Worm (Caenorhabditis elegans) whole organism, young adult: ENCODE measurements around the gene lhfp-4.
A peak's percentile ranks its signal among the peaks of the same experiment; 100 is the strongest.

ENCODE experiments used
- F33H1.4 ChIP-seq: fragments of 200-800 bp; sonication (Bioruptor generic); IDR thresholded peaks from 2 replicates; pipeline ENCODE4 v1.3.6; 2022; ENCODE audit warnings: missing genetic modification reagents, missing genetic modification characterization, missing compliant biosample characterization
- F52B5.7 ChIP-seq: sonication (generic microtip); optimal IDR thresholded peaks from 2 replicates; lab custom pipeline; 2016; ENCODE audit warnings: mild to moderate bottlenecking, missing genetic modification characterization, missing compliant biosample characterization
- F55B11.4 ChIP-seq: sonication (generic microtip); optimal IDR thresholded peaks from 2 replicates; lab custom pipeline; 2016; ENCODE audit warnings: missing compliant biosample characterization, missing genetic modification characterization, borderline replicate concordance; ENCODE audit not compliant: insufficient read depth
- T26A5.8 ChIP-seq: sonication (generic microtip); optimal IDR thresholded peaks from 2 replicates; lab custom pipeline; 2016; ENCODE audit warnings: missing genetic modification characterization, missing compliant biosample characterization
- Y67H2A.10 ChIP-seq: fragments of 200-800 bp; sonication (Bioruptor generic); conservative IDR thresholded peaks from 2 replicates; pipeline ENCODE4 v1.3.6; 2022; ENCODE audit warnings: missing genetic modification reagents, missing genetic modification characterization, missing compliant biosample characterization
- Y79H2A.3 ChIP-seq: fragments of 200-800 bp; sonication (Bioruptor generic); conservative IDR thresholded peaks from 2 replicates; pipeline ENCODE4 v1.3.6; 2022; ENCODE audit warnings: missing genetic modification reagents, missing genetic modification characterization, missing compliant biosample characterization
- ZK185.1 ChIP-seq: sonication (generic microtip); optimal IDR thresholded peaks from 2 replicates; lab custom pipeline; 2016; ENCODE audit warnings: mild to moderate bottlenecking, missing genetic modification characterization, missing compliant biosample characterization; ENCODE audit not compliant: poor library complexity, severe bottlenecking
- ama-1 ChIP-seq, 3 experiments: fragments of 150-350 bp in 1 of 3; sonication (generic microtip) in 2 of 3; optimal IDR thresholded peaks; 2 replicates each; lab custom pipeline; 2014 to 2018; ENCODE audit warnings: missing biosample characterization in 2 of 3, missing genetic modification characterization in 2 of 3, missing genetic modification reagents in 2 of 3
- aptf-3 ChIP-seq: fragments of 200-800 bp; sonication (Bioruptor generic); IDR thresholded peaks from 2 replicates; pipeline ENCODE4 v1.3.6; 2022; ENCODE audit warnings: missing genetic modification characterization, missing compliant biosample characterization
- attf-5 ChIP-seq: fragments of 200-800 bp; sonication (Bioruptor generic); optimal IDR thresholded peaks from 2 replicates; lab custom pipeline; 2018; ENCODE audit warnings: mild to moderate bottlenecking, missing genetic modification characterization, missing compliant biosample characterization
- bed-2 ChIP-seq: fragments of 200-800 bp; sonication (Bioruptor generic); IDR thresholded peaks from 2 replicates; pipeline ENCODE4 v1.3.6; 2022; ENCODE audit warnings: missing genetic modification reagents, missing genetic modification characterization, missing compliant biosample characterization
- cebp-1 ChIP-seq, 2 experiments: fragments of 200-800 bp in 1 of 2; sonication (Bioruptor generic) in 1 of 2; sonication (generic microtip) in 1 of 2; IDR thresholded peaks in 1 of 2; optimal IDR thresholded peaks in 1 of 2; 2 replicates each; pipeline versions ENCODE4 v1.3.6 to Lab custom; 2017 to 2022; ENCODE audit warnings: missing compliant biosample characterization in 2 of 2, missing genetic modification characterization in 2 of 2, mild to moderate bottlenecking in 1 of 2, missing genetic modification reagents in 1 of 2, moderate library complexity in 1 of 2
- cebp-2 ChIP-seq: fragments of 200-800 bp; sonication (Bioruptor generic); IDR thresholded peaks from 2 replicates; pipeline ENCODE4 v1.3.6; 2022; ENCODE audit warnings: missing genetic modification characterization, missing compliant biosample characterization
- chd-7 ChIP-seq: sonication (generic microtip); optimal IDR thresholded peaks from 2 replicates; lab custom pipeline; 2016; ENCODE audit warnings: mild to moderate bottlenecking, missing genetic modification characterization, moderate library complexity, missing compliant biosample characterization
- die-1 ChIP-seq: sonication (generic microtip); optimal IDR thresholded peaks from 2 replicates; lab custom pipeline; 2016; ENCODE audit warnings: missing genotype, mild to moderate bottlenecking, missing genetic modification characterization, missing compliant biosample characterization
- dpff-1 ChIP-seq: sonication (generic microtip); optimal IDR thresholded peaks from 2 replicates; lab custom pipeline; 2017; ENCODE audit warnings: mild to moderate bottlenecking, missing genetic modification characterization, missing compliant biosample characterization
- efl-1 ChIP-seq: fragments of 150-350 bp; optimal IDR thresholded peaks from 2 replicates; lab custom pipeline; 2014; ENCODE audit warnings: missing biosample characterization, missing genetic modification reagents, missing genetic modification characterization
- him-1 ChIP-seq: sonication (generic microtip); optimal IDR thresholded peaks from 2 replicates; lab custom pipeline; 2016; ENCODE audit warnings: missing genotype, missing genetic modification reagents, missing genetic modification characterization, missing compliant biosample characterization
- hlh-26 ChIP-seq: fragments of 200-800 bp; sonication (Bioruptor generic); conservative IDR thresholded peaks from 2 replicates; pipeline ENCODE4 v1.3.6; 2022; ENCODE audit warnings: missing genetic modification reagents, missing genetic modification characterization, missing compliant biosample characterization
- hmg-1.2 ChIP-seq: fragments of 200-800 bp; sonication (Bioruptor generic); IDR thresholded peaks from 2 replicates; pipeline ENCODE4 v1.3.6; 2022; ENCODE audit warnings: missing genetic modification reagents, missing genetic modification characterization, missing compliant biosample characterization
- let-607 ChIP-seq, 2 experiments: fragments of 200-800 bp in 1 of 2; sonication (Bioruptor generic) in 1 of 2; sonication (generic microtip) in 1 of 2; optimal IDR thresholded peaks; 2 replicates each; lab custom pipeline; 2016 to 2018; ENCODE audit warnings: mild to moderate bottlenecking in 2 of 2, missing compliant biosample characterization in 2 of 2, missing genetic modification characterization in 2 of 2, moderate library complexity in 2 of 2, missing genotype in 1 of 2
- lin-26 ChIP-seq: fragments of 200-800 bp; sonication (Bioruptor generic); IDR thresholded peaks from 2 replicates; pipeline ENCODE4 v1.3.6; 2022; ENCODE audit warnings: missing genetic modification reagents, missing genetic modification characterization, missing compliant biosample characterization
- lin-35 ChIP-seq, 3 experiments: fragments of 150-350 bp in 2 of 3; sonication (generic microtip) in 1 of 3; optimal IDR thresholded peaks; 2 replicates each; lab custom pipeline; 2014 to 2018; ENCODE audit warnings: missing biosample characterization in 3 of 3, missing genetic modification characterization in 3 of 3, missing genetic modification reagents in 3 of 3
- madf-6 ChIP-seq: fragments of 200-800 bp; sonication (Bioruptor generic); IDR thresholded peaks from 2 replicates; pipeline ENCODE4 v1.3.6; 2022; ENCODE audit warnings: missing genetic modification reagents, missing genetic modification characterization, missing compliant biosample characterization
- madf-8 ChIP-seq: fragments of 200-800 bp; sonication (Bioruptor generic); conservative IDR thresholded peaks from 2 replicates; pipeline ENCODE4 v1.3.6; 2022; ENCODE audit warnings: missing genetic modification reagents, missing genetic modification characterization, missing compliant biosample characterization
- mcd-1 ChIP-seq: fragments of 200-800 bp; sonication (Bioruptor generic); IDR thresholded peaks from 2 replicates; pipeline ENCODE4 v1.3.6; 2022; ENCODE audit warnings: missing genetic modification reagents, missing genetic modification characterization, missing compliant biosample characterization
- mes-4 ChIP-seq: sonication (generic microtip); optimal IDR thresholded peaks from 2 replicates; lab custom pipeline; 2016; ENCODE audit warnings: missing genotype, missing genetic modification characterization, missing compliant biosample characterization
- mxl-1 ChIP-seq: sonication (generic microtip); optimal IDR thresholded peaks from 2 replicates; lab custom pipeline; 2016; ENCODE audit warnings: missing genetic modification characterization, missing compliant biosample characterization
- nfyb-1 ChIP-seq: fragments of 200-800 bp; sonication (Bioruptor generic); IDR thresholded peaks from 2 replicates; pipeline ENCODE4 v1.3.6; 2022; ENCODE audit warnings: missing genetic modification reagents, missing genetic modification characterization, missing compliant biosample characterization
- nhr-179 ChIP-seq: sonication (generic microtip); optimal IDR thresholded peaks from 2 replicates; lab custom pipeline; 2016; ENCODE audit warnings: mild to moderate bottlenecking, missing genetic modification characterization, missing compliant biosample characterization
- nhr-80 ChIP-seq: sonication (generic microtip); optimal IDR thresholded peaks from 2 replicates; lab custom pipeline; 2016; ENCODE audit warnings: missing genetic modification characterization, missing compliant biosample characterization
- rcor-1 ChIP-seq: fragments of 200-800 bp; sonication (Bioruptor generic); IDR thresholded peaks from 2 replicates; pipeline ENCODE4 v1.3.6; 2022; ENCODE audit warnings: missing genetic modification reagents, missing genetic modification characterization, missing compliant biosample characterization
- sdz-38 ChIP-seq: sonication (generic microtip); optimal IDR thresholded peaks from 2 replicates; lab custom pipeline; 2016; ENCODE audit warnings: missing genotype, missing genetic modification characterization, missing compliant biosample characterization
- snpc-1.3 ChIP-seq: sonication (generic microtip); optimal IDR thresholded peaks from 2 replicates; lab custom pipeline; 2017; ENCODE audit warnings: missing genetic modification characterization, mild to moderate bottlenecking, missing compliant biosample characterization, antibody characterized with exemption, moderate library complexity, missing genotype, missing genetic modification reagents; ENCODE audit not compliant: insufficient read depth
- snpc-3.4 ChIP-seq: sonication (generic microtip); optimal IDR thresholded peaks from 2 replicates; lab custom pipeline; 2017; ENCODE audit warnings: missing genetic modification characterization, mild to moderate bottlenecking, missing compliant biosample characterization, antibody characterized with exemption, moderate library complexity, missing genotype, missing genetic modification reagents
- snpc-4 ChIP-seq, 5 experiments: fragments of 150-350 bp in 1 of 5; sonication (generic microtip) in 4 of 5; optimal IDR thresholded peaks; 2 replicates each; lab custom pipeline; 2014 to 2018; ENCODE audit warnings: missing genetic modification characterization in 5 of 5, missing biosample characterization in 3 of 5, antibody characterized with exemption in 2 of 5, mild to moderate bottlenecking in 2 of 5, missing compliant biosample characterization in 2 of 5, missing genotype in 2 of 5, moderate library complexity in 2 of 5, missing genetic modification reagents in 1 of 5
- unc-130 ChIP-seq: sonication (generic microtip); optimal IDR thresholded peaks from 2 replicates; lab custom pipeline; 2016; ENCODE audit warnings: missing genetic modification reagents, missing genetic modification characterization, missing compliant biosample characterization
- unc-62 ChIP-seq: fragments of 150-350 bp; optimal IDR thresholded peaks from 2 replicates; lab custom pipeline; 2014; ENCODE audit warnings: missing biosample characterization, missing genetic modification reagents, missing genetic modification characterization
- zim-3 ChIP-seq: sonication (generic microtip); optimal IDR thresholded peaks from 2 replicates; lab custom pipeline; 2017; ENCODE audit warnings: mild to moderate bottlenecking, missing genetic modification characterization, moderate library complexity, missing compliant biosample characterization
- ztf-22 ChIP-seq: fragments of 200-800 bp; sonication (Bioruptor generic); optimal IDR thresholded peaks from 2 replicates; lab custom pipeline; 2018; ENCODE audit warnings: mild to moderate bottlenecking, missing genetic modification characterization, moderate library complexity, missing compliant biosample characterization
- ztf-26 ChIP-seq: sonication (generic microtip); optimal IDR thresholded peaks from 2 replicates; lab custom pipeline; 2017; ENCODE audit warnings: missing genetic modification characterization, missing compliant biosample characterization
- ztf-6 ChIP-seq: fragments of 200-800 bp; sonication (Bioruptor generic); IDR thresholded peaks from 2 replicates; pipeline ENCODE4 v1.3.6; 2022; ENCODE audit warnings: missing genetic modification reagents, missing genetic modification characterization, missing compliant biosample characterization

Gene lhfp-4

DNA sequence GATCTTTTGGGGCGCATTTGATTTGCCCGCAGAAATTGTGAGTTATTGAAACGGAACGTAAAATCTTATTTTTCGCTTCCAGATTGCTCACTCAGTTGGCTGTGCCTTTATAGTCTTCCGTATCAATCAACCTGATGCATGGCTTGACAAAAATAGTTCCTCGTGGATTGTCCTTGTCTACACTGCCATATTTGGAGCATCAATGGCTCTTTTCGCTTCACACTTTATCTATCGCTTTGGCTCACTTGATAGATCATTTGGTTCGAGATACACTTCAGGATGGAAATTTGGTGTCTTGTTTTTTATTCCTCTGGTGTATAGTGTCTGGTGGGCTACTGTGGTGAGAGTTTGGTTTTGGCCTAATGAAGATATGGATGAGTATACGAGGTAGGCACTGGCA is 9.7 kb upstream of the lhfp-4 start:
- TF ChIP-seq die-1 (tag; lab: Kevin White, UChicago) (no peak), madf-6 (GFP tag; lab: Robert Waterston, UW) (no peak), hlh-26 (GFP tag; lab: Robert Waterston, UW) (no peak), rcor-1 (GFP tag; lab: Robert Waterston, UW) (no peak), let-607 (tag; optimal IDR thresholded peaks at IDR 0.05; lab: Kevin White, UChicago) (no peak), snpc-1.3 (tag; lab: Kevin White, UChicago) (no peak)

DNA sequence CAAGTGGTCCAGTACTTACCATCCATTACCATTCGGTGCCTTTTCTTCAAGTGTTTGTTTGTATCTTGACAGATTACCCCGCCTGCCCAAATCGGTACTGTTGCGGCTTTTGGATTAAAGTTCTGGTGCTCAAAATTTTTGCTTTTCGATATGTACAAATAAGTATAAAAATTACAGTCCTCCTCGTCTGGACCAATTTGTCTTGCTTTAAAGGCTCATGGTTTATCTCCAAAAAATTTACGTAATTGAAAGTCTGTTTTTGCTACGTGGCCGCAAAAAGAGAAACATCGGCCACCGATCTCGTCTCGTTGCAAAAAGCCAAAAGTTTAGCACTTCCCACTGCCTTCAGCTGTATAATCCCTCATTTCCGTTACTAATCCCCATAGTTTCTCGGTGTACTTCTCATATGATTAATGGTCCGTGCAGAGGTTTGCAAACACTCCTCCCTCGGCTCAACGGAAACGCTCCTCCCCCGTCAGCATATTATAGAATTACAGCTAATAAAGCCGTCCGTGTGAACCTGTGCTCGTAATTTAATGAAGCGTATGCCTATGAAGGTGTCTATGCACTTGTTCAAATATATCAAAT is 8.0 kb upstream of the lhfp-4 start:
- no peak for TF ChIP-seq him-1 (tag; lab: Kevin White, UChicago)
- TF ChIP-seq T26A5.8: no peak
- TF ChIP-seq Y67H2A.10: no peak
- TF ChIP-seq ama-1 (optimal IDR thresholded peaks at IDR 0.05; lab: Kevin White, UChicago): no peak
- TF ChIP-seq ama-1 (GFP tag; optimal IDR thresholded peaks at IDR 0.05; lab: Kevin White, UChicago): no peak
- TF ChIP-seq F52B5.7 (tag; lab: Kevin White, UChicago): no peak
- no peak for TF ChIP-seq unc-62 (GFP tag; lab: Kevin White, UChicago)
- no peak for TF ChIP-seq attf-5
- TF ChIP-seq mes-4: no peak

- no peak for TF ChIP-seq chd-7
- no peak for TF ChIP-seq sdz-38 (tag; lab: Kevin White, UChicago)
- no peak for TF ChIP-seq madf-6 (GFP tag; lab: Robert Waterston, UW)
- no peak for TF ChIP-seq cebp-2 (GFP tag; lab: Robert Waterston, UW)
- TF ChIP-seq nhr-179 (tag; lab: Kevin White, UChicago): no peak
- TF ChIP-seq zim-3 (tag; lab: Kevin White, UChicago): no peak
- TF ChIP-seq Y79H2A.3 (GFP tag; lab: Robert Waterston, UW): no peak
- no peak for TF ChIP-seq snpc-3.4
- no peak for TF ChIP-seq F33H1.4 (GFP tag; lab: Robert Waterston, UW)
- TF ChIP-seq lin-26 (GFP tag; lab: Robert Waterston, UW): no peak
- no peak for TF ChIP-seq ztf-22 (GFP tag; lab: Kevin White, UChicago)
- no peak for TF ChIP-seq hmg-1.2 (GFP tag; lab: Robert Waterston, UW)
- TF ChIP-seq ztf-26 (tag; lab: Kevin White, UChicago): no peak
- no peak for TF ChIP-seq dpff-1 (tag; lab: Kevin White, UChicago)
- no peak for TF ChIP-seq unc-130 (GFP tag; lab: Kevin White, UChicago)
- TF ChIP-seq mxl-1 (tag; lab: Kevin White, UChicago): no peak
- TF ChIP-seq F55B11.4 (tag; lab: Kevin White, UChicago): no peak
- TF ChIP-seq ztf-6 (GFP tag; lab: Robert Waterston, UW): no peak
- TF ChIP-seq madf-8 (GFP tag; lab: Robert Waterston, UW): no peak
These were observed 7.3 kb upstream of the lhfp-4 start for ce11 chrIV:17268069-17268468.

- TF ChIP-seq cebp-2 (GFP tag; lab: Robert Waterston, UW) (no peak), hmg-1.2 (GFP tag; lab: Robert Waterston, UW) (peak; percentile 68; the same call in 1 of the 2 replicates), mcd-1 (GFP tag; lab: Robert Waterston, UW) (peak; percentile 33; the same call in 1 of the 2 replicates), nfyb-1 (GFP tag; lab: Robert Waterston, UW) (peak; percentile 51; the same call in 1 of the 2 replicates), lin-35 (GFP tag; optimal IDR thresholded peaks at IDR 0.05; lab: Kevin White, UChicago) (peak in 1 of 3 experiments; percentile 9), lin-26 (GFP tag; lab: Robert Waterston, UW) (no peak), ZK185.1 (tag; lab: Kevin White, UChicago) (peak; percentile 2), cebp-1 (GFP tag; IDR thresholded peaks at IDR 0.05; lab: Robert Waterston, UW) (peak; percentile 46; the same call in 1 of the 2 replicates), cebp-1 (tag; optimal IDR thresholded peaks at IDR 0.05; lab: Kevin White, UChicago) (peak; percentile 86), rcor-1 (GFP tag; lab: Robert Waterston, UW) (peak; percentile 30; the same call in 1 of the 2 replicates), bed-2 (GFP tag; lab: Robert Waterston, UW) (no peak), aptf-3 (GFP tag; lab: Robert Waterston, UW) (no peak), snpc-4 (GFP tag; optimal IDR thresholded peaks at IDR 0.05; lab: Kevin White, UChicago) (no peak), snpc-4 (tag; optimal IDR thresholded peaks at IDR 0.05; lab: Kevin White, UChicago) (peak in 1 of 4 experiments; percentile 37), nhr-80 (peak; percentile 30), efl-1 (GFP tag; lab: Kevin White, UChicago) (no peak)
These were observed 6.8 kb upstream of the lhfp-4 start for ce11 chrIV:17268628-17269027.
